Fruit fly (Drosophila melanogaster) whole organism, wandering third instar larva: ENCODE results near the gene Lrch.

Source experiments
- Abd-B ChIP-seq: fragments of >200 bp; optimal IDR thresholded peaks from 2 replicates; lab custom pipeline; 2017; ENCODE audit warnings: missing biosample characterization, missing genetic modification characterization
- CG32264 ChIP-seq: fragments of 200-800 bp; sonication (Bioruptor generic); optimal IDR thresholded peaks from 2 replicates; lab custom pipeline; 2016; ENCODE audit warnings: missing biosample characterization, missing genetic modification characterization
- CG9705 ChIP-seq: fragments of 200-800 bp; sonication (Bioruptor generic); optimal IDR thresholded peaks from 2 replicates; lab custom pipeline; 2018; ENCODE audit warnings: missing biosample characterization, mild to moderate bottlenecking, missing genetic modification characterization
- CrebA ChIP-seq: fragments of 200-800 bp; sonication (Bioruptor generic); optimal IDR thresholded peaks from 2 replicates; lab custom pipeline; 2016; ENCODE audit warnings: missing biosample characterization, mild to moderate bottlenecking, missing genetic modification characterization, borderline replicate concordance
- Dfd ChIP-seq: fragments of >200 bp; optimal IDR thresholded peaks from 2 replicates; lab custom pipeline; 2017; ENCODE audit warnings: missing biosample characterization, missing genetic modification characterization
- Dif ChIP-seq: fragments of 200-275, 200-300 bp; sonication (Bioruptor generic); optimal IDR thresholded peaks from 2 replicates; lab custom pipeline; 2018; ENCODE audit warnings: missing biosample characterization, missing genetic modification characterization; ENCODE audit not compliant: partially characterized antibody
- GATAd ChIP-seq: sonication (Bioruptor generic); optimal IDR thresholded peaks from 2 replicates; lab custom pipeline; 2016; ENCODE audit warnings: missing biosample characterization, missing genetic modification characterization
- HLH106 ChIP-seq: fragments of 200-800 bp; optimal IDR thresholded peaks from 3 replicates; lab custom pipeline; 2019; ENCODE audit warnings: missing biosample characterization, mild to moderate bottlenecking, missing genetic modification characterization, moderate library complexity
- Hnf4 ChIP-seq: fragments of 200-800 bp; sonication (Bioruptor generic); optimal IDR thresholded peaks from 2 replicates; lab custom pipeline; 2016; ENCODE audit warnings: missing biosample characterization, mild to moderate bottlenecking, missing genetic modification characterization
- Hr78 ChIP-seq: fragments of >200 bp; optimal IDR thresholded peaks from 2 replicates; lab custom pipeline; 2017; ENCODE audit warnings: missing biosample characterization, missing genetic modification characterization
- Hr83 ChIP-seq: fragments of 200-300 bp; sonication (Bioruptor generic); optimal IDR thresholded peaks from 2 replicates; lab custom pipeline; 2016; ENCODE audit warnings: missing biosample characterization, mild to moderate bottlenecking, missing genetic modification characterization, moderate library complexity; ENCODE audit not compliant: poor library complexity, severe bottlenecking
- Jra ChIP-seq: sonication (Bioruptor generic); optimal IDR thresholded peaks from 2 replicates; lab custom pipeline; 2016; ENCODE audit warnings: missing biosample characterization, missing genetic modification characterization
- Mio ChIP-seq: sonication (Bioruptor generic); optimal IDR thresholded peaks from 2 replicates; lab custom pipeline; 2016; ENCODE audit warnings: missing biosample characterization, missing genetic modification characterization
- Myc ChIP-seq: fragments of >200 bp; optimal IDR thresholded peaks from 2 replicates; lab custom pipeline; 2017
- N ChIP-seq: fragments of >200 bp; optimal IDR thresholded peaks from 2 replicates; lab custom pipeline; 2018; ENCODE audit warnings: missing biosample characterization, missing external identifiers, missing genetic modification characterization
- OdsH ChIP-seq: fragments of 200-800 bp; sonication (Bioruptor generic); optimal IDR thresholded peaks from 2 replicates; lab custom pipeline; 2016; ENCODE audit warnings: missing biosample characterization, mild to moderate bottlenecking, missing genetic modification characterization
- Rel ChIP-seq, 2 experiments: fragments of 200-800 bp; sonication (Bioruptor generic) in 1 of 2; optimal IDR thresholded peaks; 2 replicates in 1 of 2; 3 replicates in 1 of 2; lab custom pipeline; 2016 to 2019; ENCODE audit warnings: mild to moderate bottlenecking in 2 of 2, missing biosample characterization in 2 of 2, missing genetic modification characterization in 2 of 2, moderate library complexity in 1 of 2
- Sp1 ChIP-seq: fragments of 200-800 bp; sonication (Bioruptor generic); optimal IDR thresholded peaks from 3 replicates; lab custom pipeline; 2019; ENCODE audit warnings: missing biosample characterization, mild to moderate bottlenecking, missing genetic modification characterization, moderate library complexity
- Vsx2 ChIP-seq: fragments of 200-300, 225-300 bp; sonication (Bioruptor generic); optimal IDR thresholded peaks from 2 replicates; lab custom pipeline; 2018; ENCODE audit warnings: missing biosample characterization, missing genetic modification characterization; ENCODE audit not compliant: partially characterized antibody
- br ChIP-seq: fragments of 200-800 bp; sonication (Bioruptor generic); optimal IDR thresholded peaks from 2 replicates; lab custom pipeline; 2016; ENCODE audit warnings: missing biosample characterization, missing genetic modification characterization
- brk ChIP-seq: fragments of 200-800 bp; sonication (Bioruptor generic); optimal IDR thresholded peaks from 2 replicates; lab custom pipeline; 2016; ENCODE audit warnings: missing biosample characterization, mild to moderate bottlenecking, missing genetic modification characterization
- dl ChIP-seq, 2 experiments: fragments of 175-275, 200-275 bp in 1 of 2; fragments of 200-275 bp in 1 of 2; sonication (Bioruptor generic); optimal IDR thresholded peaks; lab custom pipeline; 2018; ENCODE audit warnings: mild to moderate bottlenecking in 2 of 2, missing biosample characterization in 2 of 2, missing genetic modification characterization in 2 of 2, moderate library complexity in 2 of 2; ENCODE audit not compliant: partially characterized antibody in 2 of 2, insufficient read depth in 1 of 2
- dmrt93B ChIP-seq: fragments of 200-800 bp; sonication (Bioruptor generic); optimal IDR thresholded peaks from 2 replicates; lab custom pipeline; 2018; ENCODE audit warnings: missing biosample characterization, mild to moderate bottlenecking, missing genetic modification characterization
- dsf ChIP-seq: sonication (Bioruptor generic); optimal IDR thresholded peaks from 2 replicates; lab custom pipeline; 2016; ENCODE audit warnings: missing biosample characterization, missing genetic modification characterization, borderline replicate concordance
- ey ChIP-seq: fragments of 200-800 bp; sonication (Bioruptor generic); optimal IDR thresholded peaks from 2 replicates; lab custom pipeline; 2016; ENCODE audit warnings: missing biosample characterization, missing genetic modification characterization
- foxo ChIP-seq, 2 experiments: fragments of 200-800 bp; sonication (Bioruptor generic); optimal IDR thresholded peaks; 2 replicates in 1 of 2; 3 replicates in 1 of 2; lab custom pipeline; 2016 to 2017; ENCODE audit warnings: missing biosample characterization in 2 of 2, missing genetic modification characterization in 2 of 2
- fru ChIP-seq: fragments of 200-800 bp; sonication (Bioruptor generic); optimal IDR thresholded peaks from 3 replicates; lab custom pipeline; 2016; ENCODE audit warnings: missing biosample characterization, mild to moderate bottlenecking, missing genetic modification characterization
- h ChIP-seq: fragments of 200-800 bp; sonication (Bioruptor generic); optimal IDR thresholded peaks from 3 replicates; lab custom pipeline; 2016; ENCODE audit warnings: missing biosample characterization, mild to moderate bottlenecking, missing genetic modification characterization
- jim ChIP-seq: fragments of 175-275, 200-325 bp; sonication (Bioruptor generic); optimal IDR thresholded peaks from 2 replicates; lab custom pipeline; 2016; ENCODE audit warnings: missing biosample characterization, mild to moderate bottlenecking, missing genetic modification characterization
- lola ChIP-seq: fragments of >200 bp; optimal IDR thresholded peaks from 2 replicates; lab custom pipeline; 2017; ENCODE audit warnings: missing biosample characterization, missing genetic modification characterization
- pan ChIP-seq: fragments of >200 bp; optimal IDR thresholded peaks from 2 replicates; lab custom pipeline; 2017
- psq ChIP-seq: fragments of 200-800 bp; sonication (Bioruptor generic); optimal IDR thresholded peaks from 3 replicates; lab custom pipeline; 2017; ENCODE audit warnings: missing biosample characterization, mild to moderate bottlenecking, missing genetic modification characterization, moderate library complexity
- rgr ChIP-seq: fragments of 200-800 bp; sonication (Bioruptor generic); optimal IDR thresholded peaks from 3 replicates; lab custom pipeline; 2016; ENCODE audit warnings: missing biosample characterization, mild to moderate bottlenecking, missing genetic modification characterization
- sage ChIP-seq: fragments of 200-800 bp; sonication (Bioruptor generic); optimal IDR thresholded peaks from 2 replicates; lab custom pipeline; 2016; ENCODE audit warnings: missing biosample characterization, mild to moderate bottlenecking, missing genetic modification characterization
- sv ChIP-seq: fragments of 200-800 bp; sonication (Bioruptor generic); optimal IDR thresholded peaks from 3 replicates; lab custom pipeline; 2016; ENCODE audit warnings: missing biosample characterization, missing genetic modification characterization
- tai ChIP-seq: sonication (Bioruptor generic); optimal IDR thresholded peaks from 2 replicates; lab custom pipeline; 2016; ENCODE audit warnings: missing biosample characterization, missing genetic modification characterization
- usp ChIP-seq: fragments of >200 bp; optimal IDR thresholded peaks from 2 replicates; lab custom pipeline; 2017; ENCODE audit warnings: missing biosample characterization, missing genetic modification characterization
- woc ChIP-seq: sonication (Bioruptor generic); optimal IDR thresholded peaks from 2 replicates; lab custom pipeline; 2016; ENCODE audit warnings: missing biosample characterization, mild to moderate bottlenecking, missing genetic modification characterization

The Lrch gene

dm6 chr2L:17389104-17389503 lies 5.2 kb upstream of the Lrch start:
- TF ChIP-seq foxo (GFP tag; optimal IDR thresholded peaks at IDR 0.05; lab: Kevin White, UChicago): peak in 1 of 2 experiments; percentile 23
- TF ChIP-seq HLH106 (tag; lab: Kevin White, UChicago): no peak
- peak; percentile 69 to 73 for TF ChIP-seq dl (GFP tag; optimal IDR thresholded peaks at IDR 0.05; lab: Kevin White, UChicago; ENCODE audit: insufficient read depth in 1 of 2, partially characterized antibody in 2 of 2)
- TF ChIP-seq Vsx2 (GFP tag; lab: Kevin White, UChicago): no peak
- TF ChIP-seq CG9705 (GFP tag; lab: Kevin White, UChicago): no peak
- peak; percentile 8 for TF ChIP-seq br (GFP tag; lab: Kevin White, UChicago)
- TF ChIP-seq pan (lab: Kevin White, UChicago): no peak
- TF ChIP-seq woc (GFP tag; lab: Kevin White, UChicago): no peak
- TF ChIP-seq rgr (GFP tag; lab: Kevin White, UChicago): peak; percentile 16
- peak; percentile 88 for TF ChIP-seq Dif
- no peak for TF ChIP-seq Rel (GFP tag; optimal IDR thresholded peaks at IDR 0.05; lab: Kevin White, UChicago)
- TF ChIP-seq Rel (tag; optimal IDR thresholded peaks at IDR 0.05; lab: Kevin White, UChicago): peak; percentile 60
- TF ChIP-seq OdsH (GFP tag; lab: Kevin White, UChicago): peak; percentile 26
- peak; percentile 12 for TF ChIP-seq psq (GFP tag; lab: Kevin White, UChicago)
- TF ChIP-seq Hnf4 (GFP tag; lab: Kevin White, UChicago): peak; percentile 36
- no peak for TF ChIP-seq GATAd
- no peak for TF ChIP-seq sage (GFP tag; lab: Kevin White, UChicago)
- peak; percentile 46 for TF ChIP-seq Sp1 (GFP tag; lab: Kevin White, UChicago)
- TF ChIP-seq Hr83 (GFP tag; lab: Kevin White, UChicago): peak; percentile 59
- peak; percentile 36 for TF ChIP-seq h
- peak; percentile 59 for TF ChIP-seq CrebA
- peak; percentile 79 for TF ChIP-seq fru
- TF ChIP-seq brk: peak; percentile 22
- peak; percentile 25 for TF ChIP-seq jim (GFP tag; lab: Kevin White, UChicago)

dm6 chr2L:17387735-17388367 lies 3.9 kb upstream of the Lrch start:
- TF ChIP-seq OdsH (GFP tag; lab: Kevin White, UChicago) (no peak), Hnf4 (GFP tag; lab: Kevin White, UChicago) (no peak), pan (lab: Kevin White, UChicago) (no peak), tai (GFP tag; lab: Kevin White, UChicago) (no peak), ey (GFP tag; lab: Kevin White, UChicago) (no peak), N (no peak), Dif (peak; percentile 42), sage (GFP tag; lab: Kevin White, UChicago) (no peak), Jra (GFP tag; lab: Kevin White, UChicago) (no peak), HLH106 (tag; lab: Kevin White, UChicago) (no peak), rgr (GFP tag; lab: Kevin White, UChicago) (peak; percentile 25), CG32264 (no peak), Rel (GFP tag; optimal IDR thresholded peaks at IDR 0.05; lab: Kevin White, UChicago) (no peak), Rel (tag; optimal IDR thresholded peaks at IDR 0.05; lab: Kevin White, UChicago) (peak; percentile 82), dmrt93B (GFP tag; lab: Kevin White, UChicago) (no peak), Abd-B (no peak), brk (no peak), Mio (no peak), psq (GFP tag; lab: Kevin White, UChicago) (no peak), fru (no peak), Myc (lab: Kevin White, UChicago) (no peak), Hr78 (GFP tag; lab: Kevin White, UChicago) (no peak), usp (GFP tag; lab: Kevin White, UChicago) (no peak), woc (GFP tag; lab: Kevin White, UChicago) (no peak), Hr83 (GFP tag; lab: Kevin White, UChicago) (peak; percentile 24), CrebA (no peak), foxo (GFP tag; optimal IDR thresholded peaks at IDR 0.05; lab: Kevin White, UChicago) (peak in 1 of 2 experiments; percentile 13), dsf (GFP tag; lab: Kevin White, UChicago) (no peak), Dfd (no peak), lola (GFP tag; lab: Kevin White, UChicago) (no peak), CG9705 (GFP tag; lab: Kevin White, UChicago) (no peak), sv (GFP tag; lab: Kevin White, UChicago) (no peak), jim (GFP tag; lab: Kevin White, UChicago) (no peak), GATAd (no peak), br (GFP tag; lab: Kevin White, UChicago) (no peak), Sp1 (GFP tag; lab: Kevin White, UChicago) (no peak), h (peak; percentile 27), Vsx2 (GFP tag; lab: Kevin White, UChicago) (no peak), dl (GFP tag; optimal IDR thresholded peaks at IDR 0.05; lab: Kevin White, UChicago; ENCODE audit: insufficient read depth in 1 of 2, partially characterized antibody in 2 of 2) (no peak)
